Worm (Caenorhabditis elegans): Measurements from ENCODE around the gene hrg-2.

The hrg-2 gene

ce11 chrV:12411909-12412308 is 1.6 kb upstream of the hrg-2 start, which contains the start of gene cdr-7:
Gene cdr-7, minus strand, starts transcription at chrV:12412113.
- no peak for TF ChIP-seq unc-120 (tag; optimal IDR thresholded peaks at IDR 0.05; ENCODE audit: poor library complexity, severe bottlenecking)
- TF ChIP-seq elt-1 (tag; optimal IDR thresholded peaks at IDR 0.05; ENCODE audit: borderline replicate concordance, insufficient read depth), result peak; percentile 12

ce11 chrV:12408996-12409395 is 1.3 kb downstream of the hrg-2 start:
- TF ChIP-seq lsy-2 (tag; optimal IDR thresholded peaks at IDR 0.05), result no peak
- TF ChIP-seq lin-13 (tag; optimal IDR thresholded peaks at IDR 0.05), result no peak

ce11 chrV:12408525-12408924 is 1.8 kb downstream of the hrg-2 start, which contains the start of gene cdr-4:
Gene cdr-4, minus strand, starts transcription at chrV:12408625.
- TF ChIP-seq lsy-2 (tag; optimal IDR thresholded peaks at IDR 0.05), result no peak
- TF ChIP-seq nhr-12 (tag; optimal IDR thresholded peaks at IDR 0.05), result no peak
- TF ChIP-seq unc-62 (GFP tag; optimal IDR thresholded peaks at IDR 0.05), result no peak
- TF ChIP-seq unc-39 (tag; optimal IDR thresholded peaks at IDR 0.05), result no peak
- no peak for TF ChIP-seq ces-1 (GFP tag; optimal IDR thresholded peaks at IDR 0.05)
- TF ChIP-seq M03D4.4 (tag; optimal IDR thresholded peaks at IDR 0.05), result no peak
- no peak for TF ChIP-seq elt-3 (tag; optimal IDR thresholded peaks at IDR 0.05)
- no peak for TF ChIP-seq bed-3 (GFP tag; optimal IDR thresholded peaks at IDR 0.05)
- no peak for TF ChIP-seq nhr-237 (tag; optimal IDR thresholded peaks at IDR 0.05)
- TF ChIP-seq sptf-1 (tag; optimal IDR thresholded peaks at IDR 0.05), result no peak

ce11 chrV:12406514-12406913 is 3.8 kb downstream of the hrg-2 start:
- TF ChIP-seq nhr-28 (tag; optimal IDR thresholded peaks at IDR 0.05) (no peak), sptf-1 (tag; optimal IDR thresholded peaks at IDR 0.05) (peak; percentile 11)

- TF ChIP-seq snpc-4 (tag; optimal IDR thresholded peaks at IDR 0.05) (no peak), elt-3 (tag; optimal IDR thresholded peaks at IDR 0.05) (no peak), unc-39 (tag; optimal IDR thresholded peaks at IDR 0.05) (no peak), nhr-2 (tag; optimal IDR thresholded peaks at IDR 0.05) (no peak), blmp-1 (tag; optimal IDR thresholded peaks at IDR 0.05) (no peak), nhr-76 (tag; optimal IDR thresholded peaks at IDR 0.05) (no peak), nhr-237 (tag; optimal IDR thresholded peaks at IDR 0.05) (no peak), tbx-8 (GFP tag; optimal IDR thresholded peaks at IDR 0.05) (no peak), bed-3 (GFP tag; optimal IDR thresholded peaks at IDR 0.05) (no peak), ceh-83 (GFP tag; optimal IDR thresholded peaks at IDR 0.05) (no peak), elt-1 (tag; optimal IDR thresholded peaks at IDR 0.05; ENCODE audit: borderline replicate concordance, insufficient read depth) (no peak), nhr-12 (tag; optimal IDR thresholded peaks at IDR 0.05) (no peak), mls-2 (tag; optimal IDR thresholded peaks at IDR 0.05) (no peak), lin-13 (tag; optimal IDR thresholded peaks at IDR 0.05) (no peak), ztf-11 (tag; optimal IDR thresholded peaks at IDR 0.05) (no peak), lsy-2 (tag; optimal IDR thresholded peaks at IDR 0.05) (no peak), drap-1 (GFP tag; optimal IDR thresholded peaks at IDR 0.05) (no peak), ceh-39 (tag; optimal IDR thresholded peaks at IDR 0.05) (no peak), cnd-1 (tag; optimal IDR thresholded peaks at IDR 0.05) (no peak)
Observed at ce11 chrV:12405929-12406328, 4.4 kb downstream of the hrg-2 start, which contains the start of gene K01D12.10. Gene K01D12.10, plus strand, starts transcription at chrV:12406229.

DNA sequence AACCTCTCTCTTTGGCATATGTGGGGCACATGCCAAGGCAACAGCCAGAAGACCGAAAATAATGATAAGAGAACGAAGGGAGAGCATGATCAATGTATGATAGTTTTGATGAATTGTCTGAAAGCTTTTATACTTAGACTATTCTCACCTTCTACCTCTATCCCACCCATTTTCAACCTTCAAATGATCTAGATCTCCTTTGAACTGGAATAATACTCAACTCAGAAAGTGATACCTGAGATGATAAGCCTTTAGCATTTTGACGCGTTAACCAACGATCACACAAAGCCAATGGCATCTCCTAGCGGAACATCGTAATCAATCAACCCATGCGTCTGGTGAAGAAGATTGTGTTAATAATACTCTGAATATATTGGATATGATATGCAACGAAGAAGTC is 5.8 kb downstream of the hrg-2 start, which contains the start of gene K01D12.9:
K01D12.9 (minus strand) TSS at position 101 of the 400 bp plus-strand sequence.
- TF ChIP-seq blmp-1 (tag; optimal IDR thresholded peaks at IDR 0.05) (no peak), ceh-39 (tag; optimal IDR thresholded peaks at IDR 0.05) (no peak), flh-1 (GFP tag; optimal IDR thresholded peaks at IDR 0.05) (no peak), unc-62 (GFP tag; optimal IDR thresholded peaks at IDR 0.05) (no peak)

- TF ChIP-seq lin-32 (GFP tag; optimal IDR thresholded peaks at IDR 0.05), result no peak
- TF ChIP-seq pha-4 (tag; optimal IDR thresholded peaks at IDR 0.05), result no peak
- no peak for TF ChIP-seq unc-62 (GFP tag; optimal IDR thresholded peaks at IDR 0.05)
- TF ChIP-seq blmp-1 (tag; optimal IDR thresholded peaks at IDR 0.05), result no peak
- no peak for TF ChIP-seq drap-1 (GFP tag; optimal IDR thresholded peaks at IDR 0.05)
- no peak for TF ChIP-seq sptf-1 (tag; optimal IDR thresholded peaks at IDR 0.05)
- no peak for TF ChIP-seq mls-2 (tag; optimal IDR thresholded peaks at IDR 0.05)
- no peak for TF ChIP-seq unc-120 (tag; optimal IDR thresholded peaks at IDR 0.05; ENCODE audit: poor library complexity, severe bottlenecking)
- no peak for TF ChIP-seq ces-1 (GFP tag; optimal IDR thresholded peaks at IDR 0.05)
- TF ChIP-seq nhr-76 (tag; optimal IDR thresholded peaks at IDR 0.05), result no peak
- no peak for TF ChIP-seq ceh-83 (GFP tag; optimal IDR thresholded peaks at IDR 0.05)
- no peak for TF ChIP-seq tbx-8 (GFP tag; optimal IDR thresholded peaks at IDR 0.05)
Observed at ce11 chrV:12402355-12402754, 8.0 kb downstream of the hrg-2 start, which contains the start of gene K01D12.8. Gene K01D12.8, plus strand, starts transcription at chrV:12402655.
